Worm (Caenorhabditis elegans) whole organism, early embryonic: Measurements from ENCODE around the gene Y43F8B.23.

Experiments used
- B0310.2 ChIP-seq: sonication (generic microtip); optimal IDR thresholded peaks from 2 replicates; lab custom pipeline; 2016; ENCODE audit warnings: mild to moderate bottlenecking, missing genetic modification characterization, missing compliant biosample characterization
- ama-1 ChIP-seq: fragments of 150-350 bp; optimal IDR thresholded peaks from 2 replicates; lab custom pipeline; 2014
- ceh-13 ChIP-seq: fragments of 200-800 bp; sonication (Bioruptor generic); optimal IDR thresholded peaks from 2 replicates; lab custom pipeline; 2018; ENCODE audit warnings: mild to moderate bottlenecking, missing genetic modification characterization, missing compliant biosample characterization
- hnd-1 ChIP-seq: sonication (generic microtip); optimal IDR thresholded peaks from 2 replicates; lab custom pipeline; 2016; ENCODE audit warnings: missing genetic modification characterization, missing compliant biosample characterization
- pes-1 ChIP-seq: fragments of 200-800 bp; sonication (Bioruptor generic); IDR thresholded peaks from 2 replicates; pipeline ENCODE4 v1.3.6; 2022; ENCODE audit warnings: missing genetic modification reagents, missing genetic modification characterization, missing compliant biosample characterization
- scrt-1 ChIP-seq: fragments of 200-800 bp; sonication (Bioruptor generic); IDR thresholded peaks from 2 replicates; pipeline ENCODE4 v1.3.6; 2022; ENCODE audit warnings: missing genetic modification characterization, missing compliant biosample characterization
- sea-1 ChIP-seq: fragments of 200-800 bp; sonication (Bioruptor generic); conservative IDR thresholded peaks from 2 replicates; pipeline ENCODE4 v1.3.6; 2022; ENCODE audit warnings: missing genetic modification characterization, missing compliant biosample characterization

- no peak for TF ChIP-seq ama-1
- TF ChIP-seq scrt-1 (GFP tag; lab: Robert Waterston, UW): no peak
- no peak for TF ChIP-seq ceh-13 (GFP tag; lab: Kevin White, UChicago)
- TF ChIP-seq pes-1 (GFP tag; lab: Robert Waterston, UW): no peak
- TF ChIP-seq sea-1: no peak
- TF ChIP-seq B0310.2 (tag; lab: Kevin White, UChicago): no peak
- no peak for TF ChIP-seq hnd-1
Observed at ce11 chrV:19428097-19428496, 39.4 kb downstream of the Y43F8B.23 start.
